Fruit fly (Drosophila melanogaster) whole organism, embryonic: ENCODE data around the gene MED18.
A peak's percentile ranks its signal among the peaks of the same experiment; 100 is the strongest.

Source experiments
- Adf1 ChIP-seq: fragments of 200-800 bp; sonication (Bioruptor generic); IDR thresholded peaks from 2 replicates; pipeline ENCODE4 v1.3.6; 2022; ENCODE audit warnings: missing biosample characterization, missing genetic modification characterization
- BEAF-32 ChIP-seq: fragments of 200-800 bp; sonication (Bioruptor generic); optimal IDR thresholded peaks from 3 replicates; lab custom pipeline; 2017; ENCODE audit warnings: missing biosample characterization, missing genetic modification characterization, mild to moderate bottlenecking, moderate library complexity, missing genetic modification reagents
- CG10267 ChIP-seq: fragments of 200-800 bp; sonication (Bioruptor generic); optimal IDR thresholded peaks from 2 replicates; lab custom pipeline; 2018; ENCODE audit warnings: missing biosample characterization, mild to moderate bottlenecking, missing genetic modification characterization, moderate library complexity
- CG11560 ChIP-seq: fragments of 200-800 bp; sonication (Bioruptor generic); IDR thresholded peaks from 3 replicates; pipeline ENCODE4 v1.3.6; 2022; ENCODE audit warnings: missing biosample characterization, missing genetic modification characterization
- CG12769 ChIP-seq: fragments of 200-800 bp; sonication (Bioruptor generic); optimal IDR thresholded peaks from 2 replicates; lab custom pipeline; 2019; ENCODE audit warnings: missing biosample characterization, mild to moderate bottlenecking, missing genetic modification characterization, moderate library complexity
- CG13296 ChIP-seq: fragments of 200-800 bp; sonication (Bioruptor generic); optimal IDR thresholded peaks from 3 replicates; lab custom pipeline; 2018; ENCODE audit warnings: missing biosample characterization, mild to moderate bottlenecking, missing genetic modification characterization
- CG14710 ChIP-seq: fragments of 200-800 bp; sonication (Bioruptor generic); optimal IDR thresholded peaks from 3 replicates; lab custom pipeline; 2019; ENCODE audit warnings: missing biosample characterization, mild to moderate bottlenecking, missing genetic modification characterization, moderate library complexity
- CG15601 ChIP-seq: fragments of 200-800 bp; sonication (Bioruptor generic); optimal IDR thresholded peaks from 3 replicates; lab custom pipeline; 2019; ENCODE audit warnings: missing biosample characterization, mild to moderate bottlenecking, missing genetic modification characterization, moderate library complexity
- CG15696 ChIP-seq: fragments of 200-800 bp; sonication (Bioruptor generic); optimal IDR thresholded peaks from 2 replicates; lab custom pipeline; 2019; ENCODE audit warnings: missing biosample characterization, mild to moderate bottlenecking, missing genetic modification characterization, moderate library complexity
- CG17186 ChIP-seq: fragments of 200-800 bp; sonication (Bioruptor generic); optimal IDR thresholded peaks from 3 replicates; lab custom pipeline; 2017; ENCODE audit warnings: missing biosample characterization, missing genetic modification reagents, missing genetic modification characterization
- CG17802 ChIP-seq: fragments of 200-800 bp; sonication (Bioruptor generic); optimal IDR thresholded peaks from 2 replicates; lab custom pipeline; 2018; ENCODE audit warnings: missing biosample characterization, mild to moderate bottlenecking, missing genetic modification characterization, moderate library complexity
- CG2116 ChIP-seq: fragments of 200-800 bp; sonication (Bioruptor generic); optimal IDR thresholded peaks from 3 replicates; lab custom pipeline; 2018; ENCODE audit warnings: missing biosample characterization, mild to moderate bottlenecking, missing genetic modification characterization
- CG2120 ChIP-seq: fragments of 200-800 bp; sonication (Bioruptor generic); optimal IDR thresholded peaks from 3 replicates; lab custom pipeline; 2016; ENCODE audit warnings: missing biosample characterization, missing genetic modification characterization
- CG2202 ChIP-seq: fragments of 200-800 bp; sonication (Bioruptor generic); optimal IDR thresholded peaks from 2 replicates; lab custom pipeline; 2018; ENCODE audit warnings: missing biosample characterization, mild to moderate bottlenecking, missing genetic modification characterization
- CG32767 ChIP-seq: fragments of 200-800 bp; sonication (Bioruptor generic); IDR thresholded peaks from 2 replicates; pipeline ENCODE4 v1.3.6; 2022; ENCODE audit warnings: missing biosample characterization, missing genetic modification characterization
- CG34422 ChIP-seq: fragments of 200-800 bp; sonication (Bioruptor generic); IDR thresholded peaks from 3 replicates; pipeline ENCODE4 v1.3.6; 2022; ENCODE audit warnings: missing biosample characterization, missing genetic modification characterization
- CG6254 ChIP-seq: fragments of 200-800 bp; sonication (Bioruptor generic); optimal IDR thresholded peaks from 3 replicates; lab custom pipeline; 2017; ENCODE audit warnings: mild to moderate bottlenecking, missing biosample characterization, missing genetic modification reagents, missing genetic modification characterization
- CG7357 ChIP-seq: fragments of 200-800 bp; sonication (Bioruptor generic); IDR thresholded peaks from 3 replicates; pipeline ENCODE4 v1.3.6; 2022; ENCODE audit warnings: missing biosample characterization, missing genetic modification characterization
- CG7839 ChIP-seq: fragments of 200-800 bp; sonication (Bioruptor generic); optimal IDR thresholded peaks from 3 replicates; lab custom pipeline; 2018; ENCODE audit warnings: missing biosample characterization, mild to moderate bottlenecking, missing genetic modification characterization, moderate library complexity
- CG9932 ChIP-seq: fragments of 200-800 bp; sonication (Bioruptor generic); IDR thresholded peaks from 2 replicates; pipeline ENCODE4 v1.3.6; 2022; ENCODE audit warnings: missing biosample characterization, missing genetic modification characterization
- CoRest ChIP-seq: fragments of 200-800 bp; sonication (Bioruptor generic); optimal IDR thresholded peaks from 3 replicates; lab custom pipeline; 2018; ENCODE audit warnings: missing biosample characterization, mild to moderate bottlenecking, missing genetic modification characterization, moderate library complexity
- Dek ChIP-seq: fragments of 200-800 bp; sonication (Bioruptor generic); optimal IDR thresholded peaks from 3 replicates; lab custom pipeline; 2019; ENCODE audit warnings: missing biosample characterization, mild to moderate bottlenecking, missing genetic modification characterization, moderate library complexity
- Fer3 ChIP-seq: fragments of 200-800 bp; sonication (Bioruptor generic); optimal IDR thresholded peaks from 2 replicates; lab custom pipeline; 2018; ENCODE audit warnings: missing biosample characterization, mild to moderate bottlenecking, missing genetic modification characterization, moderate library complexity
- MESR4 ChIP-seq: fragments of 200-800 bp; sonication (Bioruptor generic); optimal IDR thresholded peaks from 2 replicates; lab custom pipeline; 2018; ENCODE audit warnings: missing biosample characterization, mild to moderate bottlenecking, missing genetic modification characterization, moderate library complexity
- Med ChIP-seq: fragments of 200-800 bp; sonication (Bioruptor generic); peaks from one replicate; lab custom pipeline; 2016; ENCODE audit warnings: missing biosample characterization, missing genetic modification characterization, mild to moderate bottlenecking, inconsistent platforms, moderate library complexity
- Pdp1 ChIP-seq, 2 experiments: fragments of 200-800 bp; sonication (Bioruptor generic); optimal IDR thresholded peaks; 3 replicates each; lab custom pipeline; 2016; ENCODE audit warnings: missing biosample characterization in 2 of 2, missing genetic modification characterization in 2 of 2, mild to moderate bottlenecking in 1 of 2, moderate library complexity in 1 of 2
- Sin3A ChIP-seq: fragments of >200 bp; optimal IDR thresholded peaks from 2 replicates; lab custom pipeline; 2018
- Sry-δ ChIP-seq: fragments of 200-800 bp; sonication (Bioruptor generic); optimal IDR thresholded peaks from 2 replicates; lab custom pipeline; 2016; ENCODE audit warnings: missing biosample characterization, missing genetic modification characterization
- amos ChIP-seq: fragments of 200-800 bp; sonication (Bioruptor generic); IDR thresholded peaks from 2 replicates; pipeline ENCODE4 v1.3.6; 2022; ENCODE audit warnings: missing biosample characterization, missing genetic modification characterization; ENCODE audit not compliant: partially characterized antibody
- chinmo ChIP-seq: fragments of 200-800 bp; sonication (Bioruptor generic); IDR thresholded peaks from 4 replicates; pipeline ENCODE4 v1.3.6; 2022; ENCODE audit warnings: missing biosample characterization, missing genetic modification characterization; ENCODE audit not compliant: partially characterized antibody
- crol ChIP-seq: fragments of 200-800 bp; sonication (Bioruptor generic); IDR thresholded peaks from 2 replicates; pipeline ENCODE4 v1.3.6; 2022; ENCODE audit warnings: missing biosample characterization, missing genetic modification characterization
- ewg ChIP-seq: fragments of 200-800 bp; sonication (Bioruptor generic); optimal IDR thresholded peaks from 3 replicates; lab custom pipeline; 2017; ENCODE audit warnings: mild to moderate bottlenecking, missing biosample characterization, missing genetic modification reagents, missing genetic modification characterization
- fd3F ChIP-seq: fragments of 200-800 bp; sonication (Bioruptor generic); optimal IDR thresholded peaks from 2 replicates; lab custom pipeline; 2018; ENCODE audit warnings: missing biosample characterization, mild to moderate bottlenecking, missing genetic modification characterization, moderate library complexity
- fd64A ChIP-seq: fragments of 200-800 bp; sonication (Bioruptor generic); optimal IDR thresholded peaks from 3 replicates; lab custom pipeline; 2018; ENCODE audit warnings: missing biosample characterization, mild to moderate bottlenecking, missing genetic modification characterization
- gfzf ChIP-seq: fragments of 200-800 bp; sonication (Bioruptor generic); optimal IDR thresholded peaks from 2 replicates; lab custom pipeline; 2016; ENCODE audit warnings: missing biosample characterization, mild to moderate bottlenecking, missing genetic modification characterization, moderate library complexity
- insv ChIP-seq, 2 experiments: fragments of 200-800 bp; sonication (Bioruptor generic); optimal IDR thresholded peaks; 3 replicates each; lab custom pipeline; 2016 to 2018; ENCODE audit warnings: missing biosample characterization in 2 of 2, missing genetic modification characterization in 2 of 2
- jumu ChIP-seq: fragments of 200-800 bp; sonication (Bioruptor generic); optimal IDR thresholded peaks from 3 replicates; lab custom pipeline; 2016; ENCODE audit warnings: missing biosample characterization, missing genetic modification characterization
- knrl ChIP-seq: fragments of 200-800 bp; sonication (Bioruptor generic); IDR thresholded peaks from 3 replicates; pipeline ENCODE4 v1.3.6; 2022; ENCODE audit warnings: missing biosample characterization, missing genetic modification characterization; ENCODE audit not compliant: partially characterized antibody
- p53 ChIP-seq: fragments of 200-800 bp; sonication (Bioruptor generic); optimal IDR thresholded peaks from 2 replicates; lab custom pipeline; 2016; ENCODE audit warnings: missing biosample characterization, missing genetic modification characterization
- psq ChIP-seq: fragments of 200-800 bp; sonication (Bioruptor generic); optimal IDR thresholded peaks from 2 replicates; lab custom pipeline; 2017; ENCODE audit warnings: missing biosample characterization, missing genetic modification characterization
- pzg ChIP-seq: fragments of 200-800 bp; sonication (Bioruptor generic); optimal IDR thresholded peaks from 3 replicates; lab custom pipeline; 2018; ENCODE audit warnings: missing biosample characterization, mild to moderate bottlenecking, missing genetic modification characterization, moderate library complexity
- row ChIP-seq: fragments of 200-800 bp; sonication (Bioruptor generic); IDR thresholded peaks from 3 replicates; pipeline ENCODE4 v1.3.6; 2022; ENCODE audit warnings: missing biosample characterization, missing genetic modification characterization
- tll ChIP-seq, 2 experiments: fragments of 200-800 bp in 1 of 2; fragments of >200 bp in 1 of 2; sonication (Bioruptor generic) in 1 of 2; optimal IDR thresholded peaks; 2 replicates each; lab custom pipeline; 2017 to 2019; ENCODE audit warnings: missing biosample characterization in 2 of 2, missing genetic modification characterization in 2 of 2, mild to moderate bottlenecking in 1 of 2, moderate library complexity in 1 of 2
- trem ChIP-seq: fragments of 200-800 bp; optimal IDR thresholded peaks from 3 replicates; lab custom pipeline; 2019; ENCODE audit warnings: missing biosample characterization, mild to moderate bottlenecking, missing genetic modification characterization, moderate library complexity
- wek ChIP-seq: fragments of 200-800 bp; sonication (Bioruptor generic); optimal IDR thresholded peaks from 3 replicates; lab custom pipeline; 2018; ENCODE audit warnings: missing biosample characterization, mild to moderate bottlenecking, missing genetic modification characterization, moderate library complexity
- zen ChIP-seq: fragments of 200-800 bp; sonication (Bioruptor generic); optimal IDR thresholded peaks from 3 replicates; lab custom pipeline; 2018; ENCODE audit warnings: missing biosample characterization, mild to moderate bottlenecking, missing genetic modification characterization, moderate library complexity

Gene MED18

dm6 chrX:1899445-1900085 is 33.9 kb downstream of the MED18 start (continued):
- TF ChIP-seq ewg (GFP tag; lab: Kevin White, UChicago): peak; percentile 59
- TF ChIP-seq CG12769 (tag; lab: Kevin White, UChicago): peak; percentile 81
- TF ChIP-seq chinmo (GFP tag; lab: Robert Waterston, UW): 0 out of 4 replicates have a peak, but pooled peaks have one; percentile 60
- TF ChIP-seq CG7839: no peak
- 0 out of 2 replicates have a peak, but pooled peaks have one; percentile 12 for TF ChIP-seq Adf1
- TF ChIP-seq CG13296 (GFP tag; lab: Kevin White, UChicago): no peak
- no peak for TF ChIP-seq fd64A (GFP tag; lab: Kevin White, UChicago)
- TF ChIP-seq CG2116 (GFP tag; lab: Kevin White, UChicago): peak; percentile 9
- no peak for TF ChIP-seq fd3F (GFP tag; lab: Kevin White, UChicago)
- no peak for TF ChIP-seq Sin3A (lab: Kevin White, UChicago)
- peak in 1 of 2 experiments; percentile 22 for TF ChIP-seq insv (GFP tag; optimal IDR thresholded peaks at IDR 0.05; lab: Kevin White, UChicago)
- peak; percentile 82 for TF ChIP-seq MESR4 (GFP tag; lab: Kevin White, UChicago)
- peak; percentile 87 for TF ChIP-seq crol
- no peak for TF ChIP-seq psq
- no peak for TF ChIP-seq CG11560 (tag; lab: Robert Waterston, UW)

dm6 chrX:1900123-1900818 is 34.6 kb downstream of the MED18 start, which contains the start of gene arm:
arm (minus strand) TSS chrX:1900646.
- TF ChIP-seq CG6254 (GFP tag; lab: Kevin White, UChicago) (no peak), amos (GFP tag; lab: Robert Waterston, UW) (peak; percentile 26; the same call in 1 of the 2 replicates), CG9932 (GFP tag; lab: Robert Waterston, UW) (0 out of 2 replicates have a peak, but pooled peaks have one; percentile 42), CG17186 (peak; percentile 61), gfzf (GFP tag; lab: Kevin White, UChicago) (peak; percentile 16), BEAF-32 (GFP tag; lab: Kevin White, UChicago) (peak; percentile 56), Pdp1 (GFP tag; optimal IDR thresholded peaks at IDR 0.05; lab: Kevin White, UChicago) (peak in 1 of 2 experiments; percentile 21), CG2116 (GFP tag; lab: Kevin White, UChicago) (peak; percentile 11), CG7357 (no peak), Sry-δ (GFP tag; lab: Kevin White, UChicago) (peak; percentile 77), CG34422 (no peak), knrl (GFP tag; lab: Robert Waterston, UW) (0 out of 3 replicates have a peak, but pooled peaks have one; percentile 11), trem (tag; lab: Kevin White, UChicago) (peak; percentile 98), CG10267 (tag; lab: Kevin White, UChicago) (peak; percentile 19), CG2202 (no peak), CG14710 (tag; lab: Kevin White, UChicago) (peak; percentile 6), Dek (tag; lab: Kevin White, UChicago) (no peak), CG15696 (tag; lab: Kevin White, UChicago) (no peak), Med (GFP tag; lab: Kevin White, UChicago) (peak; percentile 20), Fer3 (tag; lab: Kevin White, UChicago) (no peak), zen (no peak), wek (GFP tag; lab: Kevin White, UChicago) (no peak), CG15601 (tag; lab: Kevin White, UChicago) (no peak), CG17802 (tag; lab: Kevin White, UChicago) (peak; percentile 24), CG2120 (GFP tag; lab: Kevin White, UChicago) (peak; percentile 43), row (GFP tag; lab: Robert Waterston, UW) (peak; percentile 38; the same call in 2 of the 3 replicates), pzg (GFP tag; lab: Kevin White, UChicago) (peak; percentile 29), CoRest (tag; lab: Kevin White, UChicago) (peak; percentile 4), p53 (GFP tag; lab: Kevin White, UChicago) (no peak), tll (GFP tag; optimal IDR thresholded peaks at IDR 0.05; lab: Kevin White, UChicago) (no peak), CG32767 (GFP tag; lab: Robert Waterston, UW) (0 out of 2 replicates have a peak, but pooled peaks have one; percentile 9), jumu (GFP tag; lab: Kevin White, UChicago) (peak; percentile 10)
